Worm (Caenorhabditis elegans): ENCODE measurements around the gene srh-48.

srh-48 gene

DNA sequence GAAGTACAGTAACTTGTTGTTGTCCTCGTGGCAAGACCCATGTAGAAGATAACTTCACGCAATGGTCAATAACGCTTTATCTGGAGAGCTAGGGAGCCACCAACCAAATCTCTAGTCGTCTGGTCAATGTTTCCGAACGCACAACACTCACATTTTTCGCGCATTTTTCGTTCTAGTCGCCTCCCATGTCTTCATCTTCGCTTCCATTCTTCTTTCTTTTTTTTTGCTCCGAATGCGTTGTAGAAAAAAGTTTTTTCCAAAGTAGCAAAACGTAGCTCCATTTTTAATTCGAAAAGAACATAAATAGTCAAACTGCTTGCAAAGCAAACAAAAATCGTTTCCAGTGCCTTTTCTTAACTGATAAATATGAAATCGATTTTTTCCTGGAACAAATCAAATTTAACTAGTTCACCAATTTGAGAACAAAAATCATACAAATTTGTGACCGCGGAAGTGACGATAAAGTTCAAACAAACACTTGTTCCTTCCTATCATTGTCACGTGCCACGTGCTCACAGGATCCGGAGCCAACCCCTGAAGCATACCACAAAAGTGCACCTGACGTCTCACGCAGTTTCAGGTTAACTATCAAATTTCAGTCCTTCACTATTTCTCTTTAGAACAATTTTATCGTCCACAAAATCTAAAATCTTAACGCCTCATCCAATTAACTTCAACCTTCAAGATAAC is 39.1 kb downstream of the srh-48 start:
- TF ChIP-seq snpc-4 (GFP tag; optimal IDR thresholded peaks at IDR 0.05) (no peak), snpc-4 (tag; optimal IDR thresholded peaks at IDR 0.05) (no peak), F23B12.7 (tag; optimal IDR thresholded peaks at IDR 0.05; ENCODE audit: insufficient read depth) (no peak), K11D2.4 (GFP tag; IDR thresholded peaks at IDR 0.05) (no peak), nhr-80 (tag; optimal IDR thresholded peaks at IDR 0.05) (peak; percentile 28)

DNA sequence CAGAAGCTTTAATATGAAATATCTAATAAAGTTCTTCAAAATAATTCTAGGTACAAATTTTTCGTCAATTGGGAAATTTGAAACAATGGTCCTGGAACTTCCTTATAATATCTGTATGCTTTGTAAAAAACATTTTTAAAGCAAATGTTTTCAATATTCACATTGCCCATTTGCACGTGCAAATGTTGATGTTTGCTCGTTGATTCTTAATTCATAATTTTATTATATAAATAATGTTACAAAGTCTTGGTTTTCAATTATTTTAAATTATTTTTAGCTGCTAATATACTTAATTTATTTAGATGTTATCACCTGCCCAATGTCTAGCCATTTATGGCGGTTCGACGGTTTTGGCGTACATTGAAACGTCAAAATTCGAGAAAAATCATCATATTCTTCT is 42.1 kb downstream of the srh-48 start, which contains the start of gene M176.11:
Gene M176.11, plus strand, starts transcription at position 301 of the 400 bp plus-strand sequence.
- TF ChIP-seq bed-1 (GFP tag; IDR thresholded peaks at IDR 0.05) (no peak), dpff-1 (tag; optimal IDR thresholded peaks at IDR 0.05) (no peak), F33H1.4 (GFP tag; IDR thresholded peaks at IDR 0.05) (no peak), lin-40 (tag; optimal IDR thresholded peaks at IDR 0.05) (no peak), B0035.1 (tag; optimal IDR thresholded peaks at IDR 0.05) (no peak), aptf-2 (GFP tag; conservative IDR thresholded peaks at IDR 0.05) (no peak), D2030.7 (GFP tag; IDR thresholded peaks at IDR 0.05) (no peak), attf-6 (GFP tag; IDR thresholded peaks at IDR 0.05) (no peak), zfh-2 (GFP tag; conservative IDR thresholded peaks at IDR 0.05) (no peak), B0261.1 (tag; optimal IDR thresholded peaks at IDR 0.05) (no peak), die-1 (tag; optimal IDR thresholded peaks at IDR 0.05) (no peak), F22D6.2 (tag; optimal IDR thresholded peaks at IDR 0.05) (no peak)

DNA sequence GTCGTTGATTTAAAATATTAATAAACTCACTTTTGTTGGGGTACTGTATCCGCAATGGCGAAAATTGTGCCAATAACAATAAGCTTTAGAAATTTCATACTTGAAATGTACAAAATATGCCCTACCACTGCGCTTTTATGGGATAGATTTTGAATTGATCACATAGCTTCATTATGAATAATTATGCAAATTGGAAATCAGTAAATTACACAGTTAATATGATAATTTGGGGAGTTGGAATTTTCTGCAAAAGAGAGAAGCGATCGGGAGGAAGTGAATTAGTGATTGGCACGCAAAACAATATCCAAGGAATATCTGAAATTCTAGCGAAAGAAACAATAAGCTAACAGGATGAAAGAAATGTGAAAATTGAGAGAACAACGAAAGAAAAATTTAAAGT is 46.2 kb downstream of the srh-48 start, which contains the start of gene M176.10:
Gene M176.10, minus strand, starts transcription at position 101 of the 400 bp plus-strand sequence.
- no peak for TF ChIP-seq madf-6 (GFP tag; IDR thresholded peaks at IDR 0.05)
- TF ChIP-seq nhr-179 (tag; optimal IDR thresholded peaks at IDR 0.05) = no peak
- TF ChIP-seq rec-8 (tag; optimal IDR thresholded peaks at IDR 0.05) = no peak
- no peak for TF ChIP-seq lsl-1 (GFP tag; optimal IDR thresholded peaks at IDR 0.05)
- TF ChIP-seq snpc-1.1 (tag; optimal IDR thresholded peaks at IDR 0.05; ENCODE audit: insufficient read depth) = no peak
- no peak for TF ChIP-seq xnd-1 (tag; optimal IDR thresholded peaks at IDR 0.05)
- no peak for TF ChIP-seq ztf-18 (tag; optimal IDR thresholded peaks at IDR 0.05)

DNA sequence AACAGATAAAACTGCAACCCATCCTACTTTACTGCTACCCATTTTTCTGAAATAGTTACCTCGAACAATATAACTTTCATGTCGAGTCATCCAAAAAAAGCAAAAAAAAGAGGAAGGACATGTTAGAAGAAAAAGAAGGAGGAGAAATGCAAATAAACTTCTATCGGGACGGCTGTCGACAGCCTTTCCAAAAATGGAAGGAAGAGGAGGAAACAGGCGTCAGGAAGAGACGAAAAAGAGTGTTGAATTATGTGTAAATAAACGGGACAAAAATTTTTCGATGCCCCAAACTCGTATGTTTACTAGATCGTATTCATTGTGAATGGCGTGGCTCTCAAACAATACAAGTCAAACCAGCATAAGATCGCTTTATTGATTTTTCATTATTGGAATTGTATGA is 47.7 kb downstream of the srh-48 start, which contains the start of gene M176.5:
Gene M176.5, minus strand, starts transcription at position 101 of the 400 bp plus-strand sequence.
- no peak for TF ChIP-seq hsf-1 (GFP tag; IDR thresholded peaks at IDR 0.05)
- TF ChIP-seq attf-3 (GFP tag; conservative IDR thresholded peaks at IDR 0.05) = no peak
- TF ChIP-seq nfya-2 (GFP tag; IDR thresholded peaks at IDR 0.05) = no peak

DNA sequence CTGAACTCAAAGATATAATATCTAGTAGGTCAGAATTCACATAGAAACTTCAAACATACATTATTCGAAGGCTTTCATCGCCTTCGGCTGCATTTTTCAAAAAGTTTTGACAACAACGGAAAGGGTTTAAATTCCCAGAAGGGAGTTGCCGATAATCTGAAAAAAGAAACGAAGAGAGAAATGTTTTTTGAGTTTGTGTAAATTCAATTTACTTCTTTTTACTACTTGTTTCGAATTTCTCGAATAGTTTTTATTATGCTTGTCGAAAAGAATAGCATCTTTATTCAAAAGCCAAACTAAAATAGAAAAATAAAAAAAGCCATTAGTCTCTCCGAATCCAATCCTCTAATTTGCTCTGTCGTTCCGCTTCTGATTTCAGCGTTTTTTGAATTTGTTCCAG is 51.2 kb downstream of the srh-48 start:
- TF ChIP-seq attf-3 (GFP tag; conservative IDR thresholded peaks at IDR 0.05) (no peak), aptf-2 (GFP tag; conservative IDR thresholded peaks at IDR 0.05) (no peak), ceh-58 (GFP tag; IDR thresholded peaks at IDR 0.05) (no peak), unc-62 (GFP tag; optimal IDR thresholded peaks at IDR 0.05) (no peak), C17E4.6 (GFP tag; IDR thresholded peaks at IDR 0.05) (no peak), dpl-1 (GFP tag; optimal IDR thresholded peaks at IDR 0.05) (no peak), bed-1 (GFP tag; IDR thresholded peaks at IDR 0.05) (no peak)
